Worm (Caenorhabditis elegans) whole organism, L4 larva: ENCODE results near the gene C10B5.1.

Experiments used
- R02D3.7 ChIP-seq: fragments of 150-350 bp; sonication (generic microtip); optimal IDR thresholded peaks from 3 replicates; lab custom pipeline; 2014; ENCODE audit warnings: missing biosample characterization, missing genetic modification characterization
- aly-2 ChIP-seq: sonication (generic microtip); optimal IDR thresholded peaks from 2 replicates; lab custom pipeline; 2018; ENCODE audit warnings: missing biosample characterization, missing genetic modification characterization
- fos-1 ChIP-seq: fragments of 150-350 bp; optimal IDR thresholded peaks from 2 replicates; lab custom pipeline; 2014; ENCODE audit warnings: missing biosample characterization, missing genetic modification characterization
- lin-15B ChIP-seq: fragments of 150-350 bp; sonication (generic microtip); optimal IDR thresholded peaks from 3 replicates; lab custom pipeline; 2014; ENCODE audit warnings: missing biosample characterization, missing genetic modification characterization
- mdl-1 ChIP-seq, 2 experiments: fragments of 150-350 bp in 1 of 2; sonication (generic microtip) in 1 of 2; optimal IDR thresholded peaks; 2 replicates each; lab custom pipeline; 2014 to 2017; ENCODE audit warnings: missing biosample characterization in 2 of 2, missing genetic modification characterization in 2 of 2
- nhr-10 ChIP-seq: fragments of 150-350 bp; optimal IDR thresholded peaks from 2 replicates; lab custom pipeline; 2014; ENCODE audit warnings: missing biosample characterization, missing genetic modification characterization
- nhr-41 ChIP-seq: fragments of 200-800 bp; sonication (Bioruptor generic); IDR thresholded peaks from 2 replicates; pipeline ENCODE4 v1.3.6; 2022; ENCODE audit warnings: missing genetic modification reagents, missing genetic modification characterization, missing compliant biosample characterization
- nhr-76 ChIP-seq: fragments of 150-350 bp; optimal IDR thresholded peaks from 2 replicates; lab custom pipeline; 2014; ENCODE audit warnings: missing biosample characterization, missing genetic modification characterization

- TF ChIP-seq fos-1 (no peak), mdl-1 (tag; optimal IDR thresholded peaks at IDR 0.05; lab: Kevin White, UChicago) (no peak), aly-2 (tag; lab: Kevin White, UChicago) (no peak), nhr-76 (no peak), R02D3.7 (tag; lab: Kevin White, UChicago) (no peak), lin-15B (tag; lab: Kevin White, UChicago) (no peak), nhr-10 (tag; lab: Kevin White, UChicago) (no peak), nhr-41 (GFP tag; lab: Robert Waterston, UW) (no peak)
These were observed 35.4 kb upstream of the C10B5.1 start, which contains the start of the genes slc-17.8 and asns-1 for ce11 chrV:8545531-8546224.
